Worm (Caenorhabditis elegans) whole organism, late embryonic: ENCODE measurements around the gene jud-4.

Experiments used
- ets-4 ChIP-seq: sonication (generic microtip); optimal IDR thresholded peaks from 2 replicates; lab custom pipeline; 2016; ENCODE audit warnings: missing genetic modification characterization, missing compliant biosample characterization
- hlh-15 ChIP-seq: sonication (generic microtip); optimal IDR thresholded peaks from 2 replicates; lab custom pipeline; 2016; ENCODE audit warnings: missing genetic modification characterization, missing compliant biosample characterization
- pat-9 ChIP-seq: fragments of 200-800 bp; sonication (Bioruptor generic); optimal IDR thresholded peaks from 2 replicates; lab custom pipeline; 2018; ENCODE audit warnings: mild to moderate bottlenecking, missing genetic modification characterization, moderate library complexity, missing compliant biosample characterization

DNA sequence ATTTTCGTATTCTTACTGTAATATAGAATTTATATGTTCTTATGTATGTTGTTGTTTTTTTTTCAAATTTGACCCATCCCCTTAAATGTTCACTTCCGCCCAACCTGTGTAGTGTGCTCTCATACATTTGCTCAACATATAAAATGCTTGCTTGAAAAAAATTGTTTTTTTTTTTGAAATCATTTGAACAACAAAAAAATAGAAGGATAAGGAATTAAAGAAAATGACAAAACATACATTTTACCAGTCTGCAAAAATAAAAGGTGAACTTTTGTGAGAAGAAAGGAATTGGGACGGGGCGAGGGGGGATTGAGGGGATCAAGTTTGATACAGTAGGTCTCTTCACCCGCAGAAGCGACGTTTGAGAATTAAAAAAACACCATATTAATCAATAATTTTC is 15.5 kb upstream of the jud-4 start:
- TF ChIP-seq pat-9 (tag; lab: Kevin White, UChicago) (no peak), ets-4 (tag; lab: Kevin White, UChicago) (no peak), hlh-15 (tag; lab: Kevin White, UChicago) (no peak)
